Fruit fly (Drosophila melanogaster) Kc167 (cell line): ENCODE measurements around the gene Rcd7.

ENCODE experiments used
- h ChIP-seq: fragments of >200 bp; optimal IDR thresholded peaks from 3 replicates; lab custom pipeline; 2018; ENCODE audit warnings: missing external identifiers
- psq ChIP-seq: fragments of >200 bp; optimal IDR thresholded peaks from 2 replicates; lab custom pipeline; 2017; ENCODE audit warnings: missing external identifiers

- TF ChIP-seq h (lab: Kevin White, UChicago) (no peak), psq (lab: Kevin White, UChicago) (no peak)
Measured at dm6 chr3L:19525736-19526135, 19.2 kb upstream of the Rcd7 start.
